Worm (Caenorhabditis elegans) whole organism, young adult: Measurements from ENCODE around the gene sec-22.

ENCODE experiments used
- B0035.1 ChIP-seq: sonication (generic microtip); optimal IDR thresholded peaks from 2 replicates; lab custom pipeline; 2016; ENCODE audit warnings: missing genetic modification characterization, mild to moderate bottlenecking, missing compliant biosample characterization, missing genotype, missing genetic modification reagents
- C17E4.6 ChIP-seq: fragments of 200-800 bp; sonication (Bioruptor generic); IDR thresholded peaks from 2 replicates; pipeline ENCODE4 v1.3.6; 2022; ENCODE audit warnings: missing genetic modification reagents, missing genetic modification characterization, missing compliant biosample characterization
- F49E8.2 ChIP-seq: sonication (generic microtip); optimal IDR thresholded peaks from 3 replicates; lab custom pipeline; 2017; ENCODE audit warnings: missing genetic modification characterization, mild to moderate bottlenecking, missing compliant biosample characterization, antibody characterized with exemption, moderate library complexity; ENCODE audit not compliant: insufficient read depth
- F55B11.4 ChIP-seq: sonication (generic microtip); optimal IDR thresholded peaks from 2 replicates; lab custom pipeline; 2016; ENCODE audit warnings: missing compliant biosample characterization, missing genetic modification characterization, borderline replicate concordance; ENCODE audit not compliant: insufficient read depth
- K11D2.4 ChIP-seq: fragments of 200-800 bp; sonication (Bioruptor generic); IDR thresholded peaks from 2 replicates; pipeline ENCODE4 v1.3.6; 2022; ENCODE audit warnings: missing genetic modification reagents, missing genetic modification characterization, missing compliant biosample characterization
- K12H6.12 ChIP-seq: fragments of 200-800 bp; sonication (Bioruptor generic); optimal IDR thresholded peaks from 2 replicates; lab custom pipeline; 2018; ENCODE audit warnings: mild to moderate bottlenecking, missing genetic modification characterization, missing compliant biosample characterization
- T26A5.8 ChIP-seq: sonication (generic microtip); optimal IDR thresholded peaks from 2 replicates; lab custom pipeline; 2016; ENCODE audit warnings: missing genetic modification characterization, missing compliant biosample characterization
- Y53G8AR.9 ChIP-seq: fragments of 200-800 bp; sonication (Bioruptor generic); conservative IDR thresholded peaks from 2 replicates; pipeline ENCODE4 v1.3.6; 2022; ENCODE audit warnings: missing genetic modification reagents, missing genetic modification characterization, missing compliant biosample characterization
- ZK185.1 ChIP-seq: sonication (generic microtip); optimal IDR thresholded peaks from 2 replicates; lab custom pipeline; 2016; ENCODE audit warnings: mild to moderate bottlenecking, missing genetic modification characterization, missing compliant biosample characterization; ENCODE audit not compliant: poor library complexity, severe bottlenecking
- ama-1 ChIP-seq, 3 experiments: fragments of 150-350 bp in 1 of 3; sonication (generic microtip) in 2 of 3; optimal IDR thresholded peaks; 2 replicates each; lab custom pipeline; 2014 to 2018; ENCODE audit warnings: missing biosample characterization in 2 of 3, missing genetic modification characterization in 2 of 3, missing genetic modification reagents in 2 of 3
- athp-1 ChIP-seq: sonication (generic microtip); optimal IDR thresholded peaks from 2 replicates; lab custom pipeline; 2017; ENCODE audit warnings: mild to moderate bottlenecking, missing genetic modification characterization, missing compliant biosample characterization
- attf-5 ChIP-seq: fragments of 200-800 bp; sonication (Bioruptor generic); optimal IDR thresholded peaks from 2 replicates; lab custom pipeline; 2018; ENCODE audit warnings: mild to moderate bottlenecking, missing genetic modification characterization, missing compliant biosample characterization
- cebp-1 ChIP-seq, 2 experiments: fragments of 200-800 bp in 1 of 2; sonication (Bioruptor generic) in 1 of 2; sonication (generic microtip) in 1 of 2; IDR thresholded peaks in 1 of 2; optimal IDR thresholded peaks in 1 of 2; 2 replicates each; pipeline versions ENCODE4 v1.3.6 to Lab custom; 2017 to 2022; ENCODE audit warnings: missing compliant biosample characterization in 2 of 2, missing genetic modification characterization in 2 of 2, mild to moderate bottlenecking in 1 of 2, missing genetic modification reagents in 1 of 2, moderate library complexity in 1 of 2
- ceh-27 ChIP-seq: fragments of 200-800 bp; sonication (Bioruptor generic); optimal IDR thresholded peaks from 2 replicates; lab custom pipeline; 2018; ENCODE audit warnings: mild to moderate bottlenecking, missing genetic modification characterization, moderate library complexity, missing compliant biosample characterization
- ceh-79 ChIP-seq: sonication (generic microtip); optimal IDR thresholded peaks from 2 replicates; lab custom pipeline; 2017; ENCODE audit warnings: mild to moderate bottlenecking, missing genetic modification characterization, missing compliant biosample characterization
- ceh-91 ChIP-seq: fragments of 200-800 bp; sonication (Bioruptor generic); IDR thresholded peaks from 2 replicates; pipeline ENCODE4 v1.3.6; 2022; ENCODE audit warnings: missing genetic modification reagents, missing genetic modification characterization, missing compliant biosample characterization
- chd-7 ChIP-seq: sonication (generic microtip); optimal IDR thresholded peaks from 2 replicates; lab custom pipeline; 2016; ENCODE audit warnings: mild to moderate bottlenecking, missing genetic modification characterization, moderate library complexity, missing compliant biosample characterization
- die-1 ChIP-seq: sonication (generic microtip); optimal IDR thresholded peaks from 2 replicates; lab custom pipeline; 2016; ENCODE audit warnings: missing genotype, mild to moderate bottlenecking, missing genetic modification characterization, missing compliant biosample characterization
- dox-1 ChIP-seq: fragments of 200-800 bp; sonication (Bioruptor generic); IDR thresholded peaks from 2 replicates; pipeline ENCODE4 v1.3.6; 2022; ENCODE audit warnings: missing genetic modification reagents, missing genetic modification characterization, missing compliant biosample characterization
- egrh-3 ChIP-seq: fragments of 200-800 bp; sonication (Bioruptor generic); IDR thresholded peaks from 2 replicates; pipeline ENCODE4 v1.3.6; 2022; ENCODE audit warnings: missing genetic modification reagents, missing genetic modification characterization, missing compliant biosample characterization
- fkh-3 ChIP-seq: sonication (generic microtip); optimal IDR thresholded peaks from 2 replicates; lab custom pipeline; 2016; ENCODE audit warnings: mild to moderate bottlenecking, missing genetic modification characterization, missing compliant biosample characterization
- gei-17 ChIP-seq: fragments of 200-800 bp; sonication (Bioruptor generic); optimal IDR thresholded peaks from 2 replicates; lab custom pipeline; 2018; ENCODE audit warnings: mild to moderate bottlenecking, missing genetic modification characterization, missing compliant biosample characterization
- hsf-1 ChIP-seq: fragments of 200-800 bp; sonication (Bioruptor generic); IDR thresholded peaks from 2 replicates; pipeline ENCODE4 v1.3.6; 2022; ENCODE audit warnings: missing genetic modification reagents, missing genetic modification characterization, missing compliant biosample characterization
- lin-54 ChIP-seq: fragments of 200-800 bp; sonication (Bioruptor generic); optimal IDR thresholded peaks from 2 replicates; lab custom pipeline; 2018; ENCODE audit warnings: mild to moderate bottlenecking, missing genetic modification characterization, missing compliant biosample characterization
- mcd-1 ChIP-seq: fragments of 200-800 bp; sonication (Bioruptor generic); IDR thresholded peaks from 2 replicates; pipeline ENCODE4 v1.3.6; 2022; ENCODE audit warnings: missing genetic modification reagents, missing genetic modification characterization, missing compliant biosample characterization
- pbrm-1 ChIP-seq: fragments of 200-800 bp; sonication (Bioruptor generic); IDR thresholded peaks from 2 replicates; pipeline ENCODE4 v1.3.6; 2022; ENCODE audit warnings: missing genetic modification reagents, missing genetic modification characterization, missing compliant biosample characterization
- rcor-1 ChIP-seq: fragments of 200-800 bp; sonication (Bioruptor generic); IDR thresholded peaks from 2 replicates; pipeline ENCODE4 v1.3.6; 2022; ENCODE audit warnings: missing genetic modification reagents, missing genetic modification characterization, missing compliant biosample characterization
- sdz-38 ChIP-seq: sonication (generic microtip); optimal IDR thresholded peaks from 2 replicates; lab custom pipeline; 2016; ENCODE audit warnings: missing genotype, missing genetic modification characterization, missing compliant biosample characterization
- sea-2 ChIP-seq: fragments of 200-800 bp; sonication (Bioruptor generic); IDR thresholded peaks from 2 replicates; pipeline ENCODE4 v1.3.6; 2022; ENCODE audit warnings: missing genetic modification characterization, missing compliant biosample characterization
- snpc-1.3 ChIP-seq: sonication (generic microtip); optimal IDR thresholded peaks from 2 replicates; lab custom pipeline; 2017; ENCODE audit warnings: missing genetic modification characterization, mild to moderate bottlenecking, missing compliant biosample characterization, antibody characterized with exemption, moderate library complexity, missing genotype, missing genetic modification reagents; ENCODE audit not compliant: insufficient read depth
- snpc-4 ChIP-seq, 5 experiments: fragments of 150-350 bp in 1 of 5; sonication (generic microtip) in 4 of 5; optimal IDR thresholded peaks; 2 replicates each; lab custom pipeline; 2014 to 2018; ENCODE audit warnings: missing genetic modification characterization in 5 of 5, missing biosample characterization in 3 of 5, antibody characterized with exemption in 2 of 5, mild to moderate bottlenecking in 2 of 5, missing compliant biosample characterization in 2 of 5, missing genotype in 2 of 5, moderate library complexity in 2 of 5, missing genetic modification reagents in 1 of 5
- somi-1 ChIP-seq: fragments of 200-800 bp; sonication (Bioruptor generic); optimal IDR thresholded peaks from 2 replicates; lab custom pipeline; 2018; ENCODE audit warnings: mild to moderate bottlenecking, missing genetic modification characterization, missing compliant biosample characterization
- tbp1 ChIP-seq: fragments of 200-800 bp; sonication (Bioruptor generic); optimal IDR thresholded peaks from 2 replicates; lab custom pipeline; 2018; ENCODE audit warnings: mild to moderate bottlenecking, missing genetic modification characterization, missing compliant biosample characterization
- tbx-9 ChIP-seq: sonication (generic microtip); optimal IDR thresholded peaks from 2 replicates; lab custom pipeline; 2016; ENCODE audit warnings: borderline replicate concordance, missing genetic modification characterization, inconsistent platforms, missing compliant biosample characterization
- zfh-2 ChIP-seq: fragments of 200-800 bp; sonication (Bioruptor generic); conservative IDR thresholded peaks from 2 replicates; pipeline ENCODE4 v1.3.6; 2022; ENCODE audit warnings: missing genetic modification reagents, missing genetic modification characterization, missing compliant biosample characterization
- ztf-26 ChIP-seq: sonication (generic microtip); optimal IDR thresholded peaks from 2 replicates; lab custom pipeline; 2017; ENCODE audit warnings: missing genetic modification characterization, missing compliant biosample characterization
- ztf-3 ChIP-seq: fragments of 200-800 bp; sonication (Bioruptor generic); optimal IDR thresholded peaks from 2 replicates; lab custom pipeline; 2018; ENCODE audit warnings: mild to moderate bottlenecking, missing genetic modification characterization, missing compliant biosample characterization

sec-22 gene

DNA sequence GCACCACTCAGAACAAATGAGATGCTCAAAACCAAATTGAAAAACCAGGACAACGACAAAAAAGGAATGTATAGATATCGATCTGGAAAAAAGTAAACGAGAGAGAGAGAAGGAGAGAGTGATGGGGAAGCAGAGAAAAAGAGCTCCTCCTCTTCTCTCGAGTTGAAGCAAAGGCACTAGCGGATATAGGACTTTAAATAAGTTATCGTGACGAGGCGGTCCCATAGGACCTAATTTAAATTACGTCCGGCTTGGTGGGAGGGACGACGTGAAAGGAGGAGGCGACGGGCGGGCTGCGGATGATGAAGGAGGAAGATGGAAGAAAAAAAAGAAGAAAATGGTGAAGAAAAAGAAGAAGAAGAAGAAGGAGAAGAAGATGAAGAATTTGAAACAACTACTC, 16.8 kb upstream of the sec-22 start:
- no peak for TF ChIP-seq fkh-3
- peak; percentile 58 for TF ChIP-seq zfh-2
- TF ChIP-seq ceh-91 (GFP tag; lab: Robert Waterston, UW), result no peak
- TF ChIP-seq athp-1 (tag; lab: Kevin White, UChicago), result no peak
- TF ChIP-seq ztf-3 (GFP tag; lab: Kevin White, UChicago), result no peak
- no peak for TF ChIP-seq C17E4.6
- TF ChIP-seq dox-1, result 0 out of 2 replicates have a peak, but pooled peaks have one; percentile 35
- TF ChIP-seq die-1, result no peak
- TF ChIP-seq snpc-1.3 (tag; lab: Kevin White, UChicago), result no peak
- TF ChIP-seq Y53G8AR.9, result no peak
- no peak for TF ChIP-seq K12H6.12 (tag; lab: Kevin White, UChicago)
- no peak for TF ChIP-seq snpc-4 (GFP tag; optimal IDR thresholded peaks at IDR 0.05; lab: Kevin White, UChicago)
- no peak for TF ChIP-seq snpc-4 (tag; optimal IDR thresholded peaks at IDR 0.05; lab: Kevin White, UChicago)
- TF ChIP-seq ceh-79 (tag; lab: Kevin White, UChicago), result no peak
- TF ChIP-seq lin-54, result no peak
- no peak for TF ChIP-seq ceh-27 (GFP tag; lab: Kevin White, UChicago)
- peak; percentile 9 for TF ChIP-seq chd-7
- no peak for TF ChIP-seq tbp1 (GFP tag; lab: Kevin White, UChicago)
- TF ChIP-seq rcor-1 (GFP tag; lab: Robert Waterston, UW), result no peak
- no peak for TF ChIP-seq hsf-1 (GFP tag; lab: Robert Waterston, UW)
- TF ChIP-seq T26A5.8 (tag; lab: Kevin White, UChicago), result no peak
- TF ChIP-seq B0035.1, result no peak
- TF ChIP-seq pbrm-1, result no peak
- TF ChIP-seq somi-1, result no peak

DNA sequence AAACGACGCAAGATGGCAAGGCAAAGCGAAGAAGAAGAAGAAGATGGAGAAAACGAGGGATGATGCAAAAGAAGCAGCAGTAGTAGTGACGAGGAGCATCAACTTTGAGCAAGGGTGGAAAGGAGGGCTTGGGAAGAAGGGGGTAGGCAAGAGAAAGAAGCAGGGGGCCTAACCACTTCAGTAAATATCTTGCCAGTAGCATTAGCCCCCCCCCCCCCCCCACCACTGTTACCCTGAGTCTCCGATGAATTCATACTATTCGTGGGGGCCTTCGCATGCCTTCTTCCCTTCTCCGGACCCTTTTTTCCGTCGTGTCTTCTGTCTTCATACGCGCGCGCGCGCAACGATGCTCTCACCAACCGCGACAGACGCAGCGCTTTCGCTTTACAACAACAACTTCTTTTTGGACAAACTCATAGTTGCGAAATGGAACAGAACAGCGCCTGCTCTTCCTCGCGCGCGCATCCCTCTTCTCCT, 13.5 kb upstream of the sec-22 start:
- TF ChIP-seq cebp-1 (GFP tag; IDR thresholded peaks at IDR 0.05; lab: Robert Waterston, UW) (peak; percentile 47; the same call in 1 of the 2 replicates), cebp-1 (tag; optimal IDR thresholded peaks at IDR 0.05; lab: Kevin White, UChicago) (peak; percentile 84), sea-2 (no peak), sdz-38 (tag; lab: Kevin White, UChicago) (no peak), dox-1 (0 out of 2 replicates have a peak, but pooled peaks have one; percentile 6), gei-17 (GFP tag; lab: Kevin White, UChicago) (no peak), ztf-26 (tag; lab: Kevin White, UChicago) (peak; percentile 2), F49E8.2 (tag; lab: Kevin White, UChicago) (no peak), ZK185.1 (no peak), ama-1 (optimal IDR thresholded peaks at IDR 0.05; lab: Kevin White, UChicago) (no peak), ama-1 (GFP tag; optimal IDR thresholded peaks at IDR 0.05; lab: Kevin White, UChicago) (no peak), ceh-27 (GFP tag; lab: Kevin White, UChicago) (peak; percentile 10), zfh-2 (peak; percentile 97), mcd-1 (peak; percentile 42), somi-1 (peak; percentile 28), K12H6.12 (tag; lab: Kevin White, UChicago) (peak; percentile 62), attf-5 (GFP tag; lab: Kevin White, UChicago) (peak; percentile 10), K11D2.4 (0 out of 2 replicates have a peak, but pooled peaks have one; percentile 17), F55B11.4 (tag; lab: Kevin White, UChicago) (no peak), egrh-3 (peak; percentile 82; the same call in 1 of the 2 replicates), tbx-9 (tag; lab: Kevin White, UChicago) (no peak)
